Worm (Caenorhabditis elegans) whole organism, midembryonic: ENCODE measurements around the gene E02A10.3.

ENCODE experiments used
- T22C8.4 ChIP-seq: fragments of 200-800 bp; sonication (Bioruptor generic); IDR thresholded peaks from 2 replicates; pipeline ENCODE4 v1.3.6; 2022; ENCODE audit warnings: missing genetic modification characterization, missing compliant biosample characterization
- cog-1 ChIP-seq: sonication (generic microtip); optimal IDR thresholded peaks from 2 replicates; lab custom pipeline; 2016; ENCODE audit warnings: missing genetic modification characterization, missing compliant biosample characterization
- flt-1 ChIP-seq: fragments of 200-800 bp; sonication (Bioruptor generic); IDR thresholded peaks from 2 replicates; pipeline ENCODE4 v1.3.6; 2022; ENCODE audit warnings: missing genetic modification characterization, missing compliant biosample characterization
- klf-2 ChIP-seq: fragments of 200-800 bp; sonication (Bioruptor generic); conservative IDR thresholded peaks from 2 replicates; pipeline ENCODE4 v1.3.6; 2022; ENCODE audit warnings: missing genetic modification reagents, missing genetic modification characterization, missing compliant biosample characterization
- med-1 ChIP-seq: sonication (generic microtip); optimal IDR thresholded peaks from 2 replicates; lab custom pipeline; 2017; ENCODE audit warnings: missing genetic modification characterization, mild to moderate bottlenecking, missing compliant biosample characterization, antibody characterized with exemption, missing genetic modification reagents; ENCODE audit not compliant: insufficient read depth
- ref-1 ChIP-seq: fragments of 200-800 bp; sonication (Bioruptor generic); conservative IDR thresholded peaks from 2 replicates; pipeline ENCODE4 v1.3.6; 2022; ENCODE audit warnings: missing genetic modification reagents, missing genetic modification characterization, missing compliant biosample characterization
- tab-1 ChIP-seq: fragments of 200-800 bp; sonication (Bioruptor generic); IDR thresholded peaks from 2 replicates; pipeline ENCODE4 v1.3.6; 2022; ENCODE audit warnings: missing genetic modification characterization, missing compliant biosample characterization
- ztf-23 ChIP-seq: fragments of 200-800 bp; sonication (Bioruptor generic); IDR thresholded peaks from 2 replicates; pipeline ENCODE4 v1.3.6; 2022; ENCODE audit warnings: missing genetic modification reagents, missing genetic modification characterization, missing compliant biosample characterization
- ztf-29 ChIP-seq: fragments of 200-800 bp; sonication (Bioruptor generic); IDR thresholded peaks from 2 replicates; pipeline ENCODE4 v1.3.6; 2022; ENCODE audit warnings: missing genetic modification reagents, missing genetic modification characterization, missing compliant biosample characterization

E02A10.3 gene

DNA sequence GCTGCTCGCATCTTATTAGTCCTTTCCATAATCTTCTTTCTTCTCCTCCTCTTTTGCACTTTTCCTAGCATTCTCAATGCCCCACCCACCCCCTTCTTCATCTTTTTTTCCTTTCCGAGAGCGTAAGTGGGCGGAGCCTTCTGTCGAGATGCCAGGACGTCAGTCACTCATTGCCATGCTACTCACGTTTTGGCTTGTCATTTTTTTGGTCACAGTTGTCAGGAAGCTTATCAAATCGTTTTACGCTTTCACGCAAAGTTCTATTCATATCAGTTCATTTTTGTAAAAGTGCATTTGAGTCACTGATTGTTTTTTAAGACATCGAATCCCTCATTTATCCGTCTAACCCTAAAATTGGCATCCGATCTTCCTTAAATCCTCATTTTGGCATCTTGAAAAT lies 39.4 kb upstream of the E02A10.3 start:
- TF ChIP-seq ref-1 (GFP tag; lab: Robert Waterston, UW) (no peak), med-1 (GFP tag; lab: Kevin White, UChicago) (no peak), T22C8.4 (no peak), cog-1 (no peak), flt-1 (GFP tag; lab: Robert Waterston, UW) (no peak), tab-1 (GFP tag; lab: Robert Waterston, UW) (no peak), ztf-23 (GFP tag; lab: Robert Waterston, UW) (no peak), klf-2 (GFP tag; lab: Robert Waterston, UW) (no peak), ztf-29 (no peak)

DNA sequence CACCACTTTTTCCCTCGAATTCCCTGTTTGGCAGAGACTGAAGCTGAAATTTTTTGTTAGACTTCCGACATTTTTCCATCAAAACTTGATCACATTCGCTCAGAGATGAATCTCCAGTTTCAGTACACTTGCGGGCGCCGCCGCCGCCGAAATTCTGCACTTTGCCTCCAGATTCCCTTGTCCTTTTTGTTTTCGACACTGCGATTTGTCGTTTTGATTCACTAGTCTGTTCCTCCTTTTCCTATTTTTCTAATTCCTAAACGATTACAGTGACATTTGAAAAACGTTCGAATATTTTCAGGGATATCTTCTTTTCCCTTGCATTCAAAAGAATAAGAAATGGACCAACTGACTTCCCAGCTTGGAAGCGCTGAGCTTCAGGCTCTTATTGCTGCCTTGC lies 38.7 kb upstream of the E02A10.3 start, which contains the start of gene F45D3.2:
Gene F45D3.2 (plus strand): TSS at position 301 of the 400 bp plus-strand sequence.
- TF ChIP-seq med-1 (GFP tag; lab: Kevin White, UChicago) (no peak), klf-2 (GFP tag; lab: Robert Waterston, UW) (no peak)

DNA sequence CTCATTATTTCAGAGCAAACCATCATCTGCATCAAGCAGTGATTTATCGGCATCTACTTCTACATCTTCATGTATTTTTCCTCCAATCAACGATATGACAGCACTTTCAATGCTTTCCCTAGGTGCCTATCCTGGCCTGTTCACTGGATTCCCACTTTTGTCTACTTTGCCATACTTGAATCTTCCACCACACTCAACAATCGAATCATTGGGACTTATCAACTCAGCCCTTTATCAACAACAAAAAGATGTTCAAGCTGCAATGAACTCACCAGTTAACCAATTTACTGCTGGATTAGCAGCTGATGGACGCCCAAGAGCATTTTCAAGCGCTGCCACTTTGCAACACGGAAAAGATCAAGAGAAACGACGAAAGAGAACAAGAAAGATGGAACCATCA lies 38.2 kb upstream of the E02A10.3 start:
- TF ChIP-seq flt-1 (GFP tag; lab: Robert Waterston, UW) (no peak), ref-1 (GFP tag; lab: Robert Waterston, UW) (no peak), med-1 (GFP tag; lab: Kevin White, UChicago) (no peak), T22C8.4 (no peak), ztf-29 (no peak), klf-2 (GFP tag; lab: Robert Waterston, UW) (no peak), ztf-23 (GFP tag; lab: Robert Waterston, UW) (no peak), tab-1 (GFP tag; lab: Robert Waterston, UW) (no peak), cog-1 (no peak)

DNA sequence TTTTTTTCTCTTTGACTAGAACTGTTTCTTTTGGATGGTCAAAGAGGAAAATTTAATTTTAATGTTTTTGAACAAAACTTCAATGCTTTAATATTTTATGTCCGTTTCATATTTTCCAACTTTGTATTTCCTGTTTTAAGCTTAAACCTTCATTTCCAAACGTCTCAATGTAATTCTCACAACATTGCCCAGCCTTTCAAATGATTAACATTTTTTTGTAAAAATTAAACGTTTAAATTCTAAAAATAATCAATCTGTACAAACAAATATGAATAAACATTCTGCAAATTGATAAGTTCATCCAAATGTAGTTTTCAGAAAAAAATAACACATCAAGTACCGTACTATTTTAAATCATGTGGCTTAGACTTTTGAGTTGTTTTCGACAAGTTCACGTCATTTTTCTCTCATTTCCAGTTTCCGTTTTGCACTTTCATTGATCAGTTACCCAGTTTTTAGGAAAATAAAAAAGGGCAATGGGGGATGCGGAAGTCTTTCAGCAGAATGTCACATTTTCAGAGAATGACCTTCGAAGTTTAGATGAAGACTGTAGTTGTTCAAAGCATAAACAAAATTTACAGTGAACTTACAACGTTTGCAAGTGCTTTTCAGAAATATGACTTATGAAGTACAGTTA lies 36.6 kb upstream of the E02A10.3 start:
- TF ChIP-seq tab-1 (GFP tag; lab: Robert Waterston, UW) (no peak), ztf-29 (no peak), ztf-23 (GFP tag; lab: Robert Waterston, UW) (no peak), med-1 (GFP tag; lab: Kevin White, UChicago) (no peak), ref-1 (GFP tag; lab: Robert Waterston, UW) (no peak), flt-1 (GFP tag; lab: Robert Waterston, UW) (no peak), klf-2 (GFP tag; lab: Robert Waterston, UW) (no peak)

DNA sequence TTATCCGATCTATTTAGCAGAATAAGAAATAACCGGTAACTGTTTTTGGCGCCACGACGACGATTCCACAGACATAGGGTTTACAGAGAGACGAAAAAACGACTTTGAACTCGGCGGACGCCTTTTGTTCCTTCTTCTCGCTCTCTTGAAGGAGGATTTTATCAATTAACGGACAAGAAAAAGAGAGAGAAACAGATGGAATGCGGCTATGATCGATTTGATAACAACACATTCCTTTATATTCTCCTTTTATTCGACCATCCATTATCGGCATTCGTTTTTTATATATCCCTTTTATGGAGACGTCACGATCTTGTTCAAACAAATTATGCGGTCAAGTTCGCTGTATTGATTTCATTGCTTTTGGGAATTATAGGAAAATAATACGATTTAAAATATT lies 30.6 kb upstream of the E02A10.3 start:
- TF ChIP-seq cog-1 (no peak), klf-2 (GFP tag; lab: Robert Waterston, UW) (no peak), ref-1 (GFP tag; lab: Robert Waterston, UW) (no peak), med-1 (GFP tag; lab: Kevin White, UChicago) (no peak), T22C8.4 (no peak), tab-1 (GFP tag; lab: Robert Waterston, UW) (no peak)

DNA sequence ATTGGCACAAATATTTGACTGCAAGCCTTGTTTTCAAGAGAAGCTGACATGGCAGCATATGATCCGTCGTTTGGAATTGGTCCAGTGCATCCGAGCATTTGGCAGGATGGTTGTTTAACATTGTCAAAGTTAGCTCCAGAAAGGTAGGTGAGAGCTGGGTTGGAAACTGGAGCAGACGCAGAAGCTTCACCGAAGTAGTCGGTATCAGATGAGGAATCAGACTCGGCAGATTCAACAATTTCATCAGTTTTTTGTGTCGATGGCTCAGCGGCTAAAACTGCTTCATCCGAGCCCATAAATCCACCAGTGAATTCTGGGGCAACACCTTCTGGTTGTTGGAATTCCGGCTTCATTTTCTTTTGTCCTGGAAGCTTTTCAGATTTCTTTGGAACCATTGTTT lies 29.8 kb upstream of the E02A10.3 start:
- TF ChIP-seq flt-1 (GFP tag; lab: Robert Waterston, UW) (no peak), med-1 (GFP tag; lab: Kevin White, UChicago) (no peak), ztf-29 (no peak), klf-2 (GFP tag; lab: Robert Waterston, UW) (no peak), ref-1 (GFP tag; lab: Robert Waterston, UW) (no peak), cog-1 (no peak), T22C8.4 (no peak), tab-1 (GFP tag; lab: Robert Waterston, UW) (no peak), ztf-23 (GFP tag; lab: Robert Waterston, UW) (no peak)

DNA sequence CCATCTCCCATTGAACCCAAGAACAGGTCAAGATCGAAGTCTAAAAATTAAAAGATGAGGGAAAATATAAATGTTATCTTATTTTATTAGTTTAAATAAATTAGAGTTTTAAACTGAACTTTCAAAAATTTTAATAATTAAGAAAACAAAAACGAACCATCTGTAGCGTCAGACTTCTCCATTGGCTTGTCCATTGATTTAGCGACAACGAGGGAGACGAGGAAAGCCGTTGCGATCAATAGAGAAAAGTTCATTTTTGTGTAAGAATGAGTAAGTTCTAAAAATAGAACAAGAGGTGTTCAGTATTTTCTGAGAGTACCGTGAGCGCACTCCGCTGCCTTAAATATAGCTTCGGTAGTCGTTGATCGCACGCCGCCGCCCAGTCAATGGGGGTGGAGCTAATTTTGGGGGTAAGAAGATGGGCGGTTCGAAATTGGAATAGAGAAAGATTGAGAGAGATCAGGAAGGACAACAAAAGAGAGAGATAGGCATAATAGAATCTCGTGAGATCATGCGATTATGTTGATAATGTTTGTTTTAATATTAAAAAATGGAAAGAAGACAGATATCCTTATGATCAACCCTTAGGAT lies 29.3 kb upstream of the E02A10.3 start, which contains the start of gene F45D3.3:
Gene F45D3.3 (minus strand): TSS at position 350 of the 591 bp plus-strand sequence.
- TF ChIP-seq flt-1 (GFP tag; lab: Robert Waterston, UW) (no peak), T22C8.4 (no peak), ztf-23 (GFP tag; lab: Robert Waterston, UW) (no peak), klf-2 (GFP tag; lab: Robert Waterston, UW) (no peak)

DNA sequence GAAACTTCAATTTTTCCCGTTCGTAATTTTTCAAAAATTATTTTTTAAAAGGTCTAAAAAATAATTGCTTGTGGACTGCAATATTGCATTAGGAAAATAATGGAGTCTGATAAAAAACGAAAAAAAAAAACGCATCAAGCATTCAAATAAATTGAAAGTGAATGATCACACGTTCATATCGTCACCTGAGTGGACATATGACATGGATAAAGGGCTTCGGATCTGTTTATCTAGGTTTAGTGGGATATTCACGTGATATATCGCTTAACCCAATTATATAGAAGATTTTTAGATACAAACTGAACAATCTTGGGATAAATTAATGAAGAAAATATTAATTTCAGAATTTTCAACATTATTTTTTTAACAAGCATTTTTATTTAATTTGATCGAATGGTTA lies 28.6 kb upstream of the E02A10.3 start:
- no peak for TF ChIP-seq klf-2 (GFP tag; lab: Robert Waterston, UW)
- no peak for TF ChIP-seq tab-1 (GFP tag; lab: Robert Waterston, UW)
- no peak for TF ChIP-seq ztf-29
- TF ChIP-seq med-1 (GFP tag; lab: Kevin White, UChicago), result no peak
- no peak for TF ChIP-seq T22C8.4
- TF ChIP-seq cog-1, result no peak
- TF ChIP-seq ref-1 (GFP tag; lab: Robert Waterston, UW), result no peak
- TF ChIP-seq flt-1 (GFP tag; lab: Robert Waterston, UW), result no peak
- no peak for TF ChIP-seq ztf-23 (GFP tag; lab: Robert Waterston, UW)

DNA sequence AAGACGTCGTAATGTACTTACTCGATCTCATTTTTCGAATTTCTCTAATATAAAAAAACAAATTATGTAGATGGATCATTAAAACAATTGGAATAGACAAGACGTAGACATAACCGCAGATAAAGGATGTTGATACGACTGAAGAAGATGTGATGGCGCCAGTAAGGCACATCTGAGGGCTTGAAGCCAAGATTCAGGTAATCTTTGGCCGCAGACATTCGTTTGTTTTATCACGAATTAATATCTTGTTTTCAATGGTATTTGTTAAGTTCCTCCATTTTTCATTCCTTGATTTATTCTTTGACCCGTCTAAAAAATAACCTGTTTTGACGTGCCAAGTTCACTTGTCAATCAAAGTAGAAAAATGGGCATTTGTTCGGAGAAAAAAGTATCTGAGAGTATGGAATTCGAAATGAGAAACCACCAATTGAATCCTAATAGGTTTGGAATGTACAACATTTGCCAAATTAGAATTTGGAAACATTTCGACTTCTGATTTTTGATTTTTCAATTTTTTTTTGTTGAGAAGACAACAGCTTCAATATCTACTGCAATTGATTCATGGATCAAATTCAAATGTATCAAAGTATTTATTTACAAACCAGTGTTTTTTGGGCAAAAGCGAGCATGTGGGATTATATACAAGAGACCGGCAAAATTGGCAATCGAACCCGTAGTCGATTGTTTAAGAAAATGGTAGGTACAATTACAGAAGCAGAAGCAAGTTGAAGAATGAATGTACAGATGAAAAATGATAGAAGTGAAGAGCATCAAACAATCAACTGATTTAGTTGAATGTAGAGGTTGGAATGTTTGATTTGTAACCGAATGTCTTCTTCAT lies 27.5 kb upstream of the E02A10.3 start:
- TF ChIP-seq med-1 (GFP tag; lab: Kevin White, UChicago), result no peak
- no peak for TF ChIP-seq ztf-23 (GFP tag; lab: Robert Waterston, UW)
- no peak for TF ChIP-seq flt-1 (GFP tag; lab: Robert Waterston, UW)
- no peak for TF ChIP-seq ztf-29
- no peak for TF ChIP-seq T22C8.4
- TF ChIP-seq klf-2 (GFP tag; lab: Robert Waterston, UW), result no peak
- TF ChIP-seq cog-1, result no peak
- no peak for TF ChIP-seq ref-1 (GFP tag; lab: Robert Waterston, UW)
- TF ChIP-seq tab-1 (GFP tag; lab: Robert Waterston, UW), result no peak
